Worm (Caenorhabditis elegans): ENCODE measurements around the gene col-124.

ce11 chrIV:10219208-10219607, 3.0 kb downstream of the col-124 start, which contains the start of gene qns-1:
- TF ChIP-seq ceh-36 (tag; optimal IDR thresholded peaks at IDR 0.05), result no peak
- TF ChIP-seq hmbx-1 (tag; optimal IDR thresholded peaks at IDR 0.05), result no peak
- TF ChIP-seq ets-7 (tag; optimal IDR thresholded peaks at IDR 0.05), result no peak
- no peak for TF ChIP-seq flt-1 (GFP tag; IDR thresholded peaks at IDR 0.05)
- TF ChIP-seq tbx-37 (GFP tag; conservative IDR thresholded peaks at IDR 0.05), result no peak
- no peak for TF ChIP-seq ama-1 (optimal IDR thresholded peaks at IDR 0.05)
- no peak for TF ChIP-seq ceh-13 (GFP tag; optimal IDR thresholded peaks at IDR 0.05)
- TF ChIP-seq sea-1 (GFP tag; conservative IDR thresholded peaks at IDR 0.05), result no peak

All from whole organism, early embryonic.